Worm (Caenorhabditis elegans): ENCODE measurements around the gene unc-47.

ce11 chrIII:10188912-10189311 is 2.9 kb upstream of the unc-47 start, which contains the start of gene epac-1:
- TF ChIP-seq klf-2 (GFP tag; conservative IDR thresholded peaks at IDR 0.05) (no peak), ztf-29 (GFP tag; IDR thresholded peaks at IDR 0.05) (no peak), cog-1 (tag; optimal IDR thresholded peaks at IDR 0.05) (no peak), ref-1 (GFP tag; conservative IDR thresholded peaks at IDR 0.05) (no peak), T22C8.4 (GFP tag; IDR thresholded peaks at IDR 0.05) (no peak), ztf-23 (GFP tag; IDR thresholded peaks at IDR 0.05) (no peak), flt-1 (GFP tag; IDR thresholded peaks at IDR 0.05) (no peak)
